Fruit fly (Drosophila melanogaster) whole organism, embryonic: ENCODE data around the gene CG7556.

Experiments
- CG10274 ChIP-seq: fragments of 200-800 bp; sonication (Bioruptor generic); optimal IDR thresholded peaks from 3 replicates; lab custom pipeline; 2017; ENCODE audit warnings: missing biosample characterization, mild to moderate bottlenecking, missing genetic modification characterization
- CG11093 ChIP-seq: fragments of 200-800 bp; sonication (Bioruptor generic); IDR thresholded peaks from 3 replicates; pipeline ENCODE4 v1.3.6; 2022; ENCODE audit warnings: missing biosample characterization, missing genetic modification characterization
- CG11456 ChIP-seq: fragments of 200-800 bp; sonication (Bioruptor generic); IDR thresholded peaks from 3 replicates; pipeline ENCODE4 v1.3.6; 2022; ENCODE audit warnings: missing biosample characterization, missing genetic modification characterization
- CG11504 ChIP-seq: fragments of 200-800 bp; sonication (Bioruptor generic); optimal IDR thresholded peaks from 3 replicates; lab custom pipeline; 2019; ENCODE audit warnings: missing biosample characterization, mild to moderate bottlenecking, missing genetic modification characterization, moderate library complexity
- CG12155 ChIP-seq: fragments of 200-800 bp; sonication (Bioruptor generic); optimal IDR thresholded peaks from 3 replicates; lab custom pipeline; 2016; ENCODE audit warnings: missing biosample characterization, missing genetic modification characterization
- CG12659 ChIP-seq: fragments of 200-800 bp; sonication (Bioruptor generic); optimal IDR thresholded peaks from 3 replicates; lab custom pipeline; 2017; ENCODE audit warnings: mild to moderate bottlenecking, missing biosample characterization, missing genetic modification reagents, missing genetic modification characterization
- CG14860 ChIP-seq: fragments of 200-800 bp; sonication (Bioruptor generic); IDR thresholded peaks from 3 replicates; pipeline ENCODE4 v1.3.6; 2022; ENCODE audit warnings: missing biosample characterization, missing genetic modification characterization; ENCODE audit not compliant: partially characterized antibody
- CG17186 ChIP-seq: fragments of 200-800 bp; sonication (Bioruptor generic); optimal IDR thresholded peaks from 3 replicates; lab custom pipeline; 2017; ENCODE audit warnings: missing biosample characterization, missing genetic modification reagents, missing genetic modification characterization
- CG17361 ChIP-seq: fragments of 200-800 bp; sonication (Bioruptor generic); IDR thresholded peaks from 3 replicates; pipeline ENCODE4 v1.3.6; 2022; ENCODE audit warnings: missing biosample characterization, missing genetic modification characterization
- CG17912 ChIP-seq: fragments of 200-800 bp; sonication (Bioruptor generic); optimal IDR thresholded peaks from 2 replicates; lab custom pipeline; 2018; ENCODE audit warnings: missing biosample characterization, mild to moderate bottlenecking, missing genetic modification characterization
- CG31224 ChIP-seq: fragments of 200-800 bp; sonication (Bioruptor generic); IDR thresholded peaks from 2 replicates; pipeline ENCODE4 v1.3.6; 2022; ENCODE audit warnings: missing biosample characterization, missing genetic modification characterization
- CG34224 ChIP-seq: fragments of 200-800 bp; sonication (Bioruptor generic); IDR thresholded peaks from 3 replicates; pipeline ENCODE4 v1.3.6; 2022; ENCODE audit warnings: missing biosample characterization, missing genetic modification characterization; ENCODE audit not compliant: partially characterized antibody
- CG4282 ChIP-seq: fragments of 200-800 bp; sonication (Bioruptor generic); optimal IDR thresholded peaks from 2 replicates; lab custom pipeline; 2016; ENCODE audit warnings: missing biosample characterization, missing genetic modification characterization
- CG4617 ChIP-seq: fragments of 200-800 bp; sonication (Bioruptor generic); optimal IDR thresholded peaks from 3 replicates; lab custom pipeline; 2016; ENCODE audit warnings: missing biosample characterization, missing genetic modification characterization, borderline replicate concordance
- CG4730 ChIP-seq: fragments of 200-800 bp; sonication (Bioruptor generic); IDR thresholded peaks from 2 replicates; pipeline ENCODE4 v1.3.6; 2022; ENCODE audit warnings: missing biosample characterization, missing genetic modification characterization
- CG6791 ChIP-seq: fragments of 200-800 bp; sonication (Bioruptor generic); IDR thresholded peaks from 3 replicates; pipeline ENCODE4 v1.3.6; 2022; ENCODE audit warnings: missing biosample characterization, missing genetic modification characterization; ENCODE audit not compliant: partially characterized antibody
- CG8290 ChIP-seq, 3 experiments: fragments of 200-800 bp; sonication (Bioruptor generic); optimal IDR thresholded peaks; 2 replicates each; lab custom pipeline; 2016 to 2019; ENCODE audit warnings: missing biosample characterization in 3 of 3, missing genetic modification characterization in 3 of 3, mild to moderate bottlenecking in 2 of 3, moderate library complexity in 1 of 3
- CG9797 ChIP-seq: fragments of 200-800 bp; sonication (Bioruptor generic); optimal IDR thresholded peaks from 3 replicates; lab custom pipeline; 2018; ENCODE audit warnings: missing biosample characterization, mild to moderate bottlenecking, missing genetic modification characterization
- CTCF ChIP-seq: fragments of 200-800 bp; sonication (Bioruptor generic); optimal IDR thresholded peaks from 2 replicates; lab custom pipeline; 2017; ENCODE audit warnings: missing biosample characterization, mild to moderate bottlenecking, missing genetic modification characterization, moderate library complexity
- D19B ChIP-seq: fragments of 200-800 bp; sonication (Bioruptor generic); optimal IDR thresholded peaks from 2 replicates; lab custom pipeline; 2017; ENCODE audit warnings: missing biosample characterization, mild to moderate bottlenecking, missing genetic modification characterization
- Dll ChIP-seq: fragments of 200-800 bp; sonication (Bioruptor generic); IDR thresholded peaks from 4 replicates; pipeline ENCODE4 v1.3.6; 2022; ENCODE audit warnings: missing biosample characterization, missing genetic modification characterization; ENCODE audit not compliant: partially characterized antibody
- Doc3 ChIP-seq: fragments of 200-800 bp; sonication (Bioruptor generic); IDR thresholded peaks from 3 replicates; pipeline ENCODE4 v1.3.6; 2022; ENCODE audit warnings: missing biosample characterization, missing genetic modification characterization; ENCODE audit not compliant: partially characterized antibody
- Dp ChIP-seq: fragments of 200-800 bp; sonication (Bioruptor generic); optimal IDR thresholded peaks from 2 replicates; lab custom pipeline; 2018; ENCODE audit warnings: missing biosample characterization, mild to moderate bottlenecking, missing genetic modification characterization, moderate library complexity
- Dref ChIP-seq: fragments of 200-800 bp; sonication (Bioruptor generic); IDR thresholded peaks from 2 replicates; pipeline ENCODE4 v1.3.6; 2022; ENCODE audit warnings: missing biosample characterization, missing genetic modification characterization
- ERR ChIP-seq: fragments of 200-800 bp; sonication (Bioruptor generic); optimal IDR thresholded peaks from 2 replicates; lab custom pipeline; 2016; ENCODE audit warnings: missing biosample characterization, missing genetic modification characterization
- Ets97D ChIP-seq: fragments of 200-800 bp; sonication (Bioruptor generic); optimal IDR thresholded peaks from 3 replicates; lab custom pipeline; 2016; ENCODE audit warnings: missing biosample characterization, missing genetic modification characterization
- Hr39 ChIP-seq: fragments of >200 bp; optimal IDR thresholded peaks from 2 replicates; lab custom pipeline; 2017
- Lhr ChIP-seq: fragments of 200-800 bp; sonication (Bioruptor generic); optimal IDR thresholded peaks from 3 replicates; lab custom pipeline; 2017; ENCODE audit warnings: mild to moderate bottlenecking, missing biosample characterization, missing genetic modification reagents, missing genetic modification characterization
- MBD-R2 ChIP-seq: fragments of 200-800 bp; sonication (Bioruptor generic); IDR thresholded peaks from 2 replicates; pipeline ENCODE4 v1.3.6; 2022; ENCODE audit warnings: missing biosample characterization, missing genetic modification characterization
- MESR4 ChIP-seq: fragments of 200-800 bp; sonication (Bioruptor generic); optimal IDR thresholded peaks from 2 replicates; lab custom pipeline; 2018; ENCODE audit warnings: missing biosample characterization, mild to moderate bottlenecking, missing genetic modification characterization, moderate library complexity
- Med ChIP-seq: fragments of 200-800 bp; sonication (Bioruptor generic); peaks from one replicate; lab custom pipeline; 2016; ENCODE audit warnings: missing biosample characterization, missing genetic modification characterization, mild to moderate bottlenecking, inconsistent platforms, moderate library complexity
- Mrtf ChIP-seq: fragments of 200-800 bp; sonication (Bioruptor generic); IDR thresholded peaks from 3 replicates; pipeline ENCODE4 v1.3.6; 2022; ENCODE audit warnings: missing biosample characterization, missing genetic modification characterization
- Myb ChIP-seq: fragments of 200-800 bp; sonication (Bioruptor generic); optimal IDR thresholded peaks from 2 replicates; lab custom pipeline; 2016; ENCODE audit warnings: missing biosample characterization, missing genetic modification characterization
- Opbp ChIP-seq: fragments of 200-800 bp; sonication (Bioruptor generic); IDR thresholded peaks from 3 replicates; pipeline ENCODE4 v1.3.6; 2022; ENCODE audit warnings: missing biosample characterization, missing genetic modification characterization; ENCODE audit not compliant: partially characterized antibody
- Sry-δ ChIP-seq: fragments of 200-800 bp; sonication (Bioruptor generic); optimal IDR thresholded peaks from 2 replicates; lab custom pipeline; 2016; ENCODE audit warnings: missing biosample characterization, missing genetic modification characterization
- Tbp ChIP-seq: fragments of >200 bp; optimal IDR thresholded peaks from 2 replicates; lab custom pipeline; 2018; ENCODE audit warnings: missing biosample characterization, missing genetic modification characterization
- az2 ChIP-seq: fragments of 200-800 bp; sonication (Bioruptor generic); optimal IDR thresholded peaks from 3 replicates; lab custom pipeline; 2016; ENCODE audit warnings: missing biosample characterization, missing genetic modification characterization
- chinmo ChIP-seq: fragments of 200-800 bp; sonication (Bioruptor generic); IDR thresholded peaks from 4 replicates; pipeline ENCODE4 v1.3.6; 2022; ENCODE audit warnings: missing biosample characterization, missing genetic modification characterization; ENCODE audit not compliant: partially characterized antibody
- ewg ChIP-seq: fragments of 200-800 bp; sonication (Bioruptor generic); optimal IDR thresholded peaks from 3 replicates; lab custom pipeline; 2017; ENCODE audit warnings: mild to moderate bottlenecking, missing biosample characterization, missing genetic modification reagents, missing genetic modification characterization
- gfzf ChIP-seq: fragments of 200-800 bp; sonication (Bioruptor generic); optimal IDR thresholded peaks from 2 replicates; lab custom pipeline; 2016; ENCODE audit warnings: missing biosample characterization, mild to moderate bottlenecking, missing genetic modification characterization, moderate library complexity
- klu ChIP-seq: fragments of 200-800 bp; sonication (Bioruptor generic); IDR thresholded peaks from 2 replicates; pipeline ENCODE4 v1.3.6; 2022; ENCODE audit warnings: missing biosample characterization, missing genetic modification characterization
- knrl ChIP-seq: fragments of 200-800 bp; sonication (Bioruptor generic); IDR thresholded peaks from 3 replicates; pipeline ENCODE4 v1.3.6; 2022; ENCODE audit warnings: missing biosample characterization, missing genetic modification characterization; ENCODE audit not compliant: partially characterized antibody
- prd ChIP-seq, 3 experiments: fragments of >200 bp in 2 of 3; fragments of 200-800 bp in 1 of 3; sonication (Bioruptor generic) in 1 of 3; optimal IDR thresholded peaks in 2 of 3; IDR thresholded peaks in 1 of 3; 2 replicates in 2 of 3; 3 replicates in 1 of 3; pipeline versions ENCODE4 v1.3.6 to Lab custom; 2017 to 2022; ENCODE audit warnings: missing biosample characterization in 1 of 3, missing genetic modification characterization in 1 of 3
- sens-2 ChIP-seq: fragments of 200-800 bp; sonication (Bioruptor generic); IDR thresholded peaks from 2 replicates; pipeline ENCODE4 v1.3.6; 2022; ENCODE audit warnings: missing biosample characterization, missing genetic modification characterization
- sisA ChIP-seq: fragments of 200-800 bp; sonication (Bioruptor generic); IDR thresholded peaks from 2 replicates; pipeline ENCODE4 v1.3.6; 2022; ENCODE audit warnings: missing biosample characterization, missing genetic modification characterization
- tgo ChIP-seq: fragments of 200-800 bp; sonication (Bioruptor generic); IDR thresholded peaks from 3 replicates; pipeline ENCODE4 v1.3.6; 2022; ENCODE audit warnings: missing biosample characterization, missing genetic modification characterization

The CG7556 gene

DNA sequence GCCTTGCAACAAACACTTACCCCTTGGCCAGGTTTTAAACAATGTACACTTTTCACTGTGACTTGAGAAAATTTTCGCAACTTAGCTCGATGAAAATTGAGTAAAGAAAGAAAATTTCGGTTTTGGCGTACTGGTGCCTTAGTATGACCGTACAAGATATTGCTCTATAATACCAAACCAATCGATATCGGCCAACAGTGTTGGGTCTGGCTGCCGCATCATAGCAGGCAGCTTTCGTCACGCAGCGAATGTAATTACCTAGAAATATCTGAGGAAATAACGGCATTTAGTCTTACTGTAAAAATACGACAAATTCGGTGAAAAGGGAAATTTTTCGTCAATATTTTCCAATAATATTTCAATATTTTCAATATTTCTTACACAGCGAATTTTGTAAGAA lies 28.4 kb upstream of the CG7556 start, which contains the start of gene Ulp1 (continued):
- TF ChIP-seq sisA (GFP tag; lab: Robert Waterston, UW) (no peak), CG17912 (GFP tag; lab: Kevin White, UChicago) (peak; percentile 34), CG4617 (GFP tag; lab: Kevin White, UChicago) (peak; percentile 83), Dll (peak; percentile 43; the same call in 2 of the 4 replicates), CG11456 (GFP tag; lab: Robert Waterston, UW) (0 out of 3 replicates have a peak, but pooled peaks have one; percentile 59), CG11504 (tag; lab: Kevin White, UChicago) (no peak), knrl (GFP tag; lab: Robert Waterston, UW) (peak; percentile 54; the same call in 2 of the 3 replicates), CG6791 (GFP tag; lab: Robert Waterston, UW) (peak; percentile 71), CG12659 (GFP tag; lab: Kevin White, UChicago) (peak; percentile 69), CG17361 (peak; percentile 17; the same call in 1 of the 3 replicates), CG12155 (GFP tag; lab: Kevin White, UChicago) (peak; percentile 3)

DNA sequence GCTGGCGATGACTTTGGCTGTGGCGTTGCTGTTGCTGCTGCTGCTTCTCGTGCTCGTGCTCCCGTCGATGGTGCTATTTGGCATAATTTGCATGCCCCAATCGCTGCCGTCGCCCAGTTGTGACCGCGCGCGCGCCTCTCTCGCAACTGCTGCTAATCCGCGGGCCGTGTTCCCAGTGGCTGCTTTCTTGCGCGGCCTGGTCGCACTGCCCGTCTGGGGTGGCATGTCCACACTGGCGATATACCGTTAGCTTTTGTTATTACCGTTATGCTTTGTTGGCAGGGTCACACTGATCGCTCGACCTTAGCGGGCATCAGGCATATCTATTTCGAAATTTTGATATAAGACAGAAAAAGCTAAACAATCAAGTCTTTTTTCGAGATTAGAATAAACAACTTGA lies 22.0 kb upstream of the CG7556 start, which contains the start of gene CG7990:
CG7990 (minus strand) TSS at position 350 of the 400 bp plus-strand sequence.
- TF ChIP-seq MESR4 (GFP tag; lab: Kevin White, UChicago) (peak; percentile 2), Dref (peak; percentile 44), Dll (peak; percentile 40; the same call in 1 of the 4 replicates), CG10274 (no peak), prd (optimal IDR thresholded peaks at IDR 0.05; lab: Kevin White, UChicago) (no peak), prd (GFP tag; IDR thresholded peaks at IDR 0.05; lab: Robert Waterston, UW) (0 out of 3 replicates have a peak, but pooled peaks have one; percentile 15), MBD-R2 (GFP tag; lab: Robert Waterston, UW) (peak; percentile 38), CG31224 (GFP tag; lab: Robert Waterston, UW) (no peak), Med (GFP tag; lab: Kevin White, UChicago) (peak; percentile 73), CG4730 (GFP tag; lab: Robert Waterston, UW) (no peak), Ets97D (GFP tag; lab: Kevin White, UChicago) (peak; percentile 32), Myb (GFP tag; lab: Kevin White, UChicago) (peak; percentile 78), klu (GFP tag; lab: Robert Waterston, UW) (no peak), gfzf (GFP tag; lab: Kevin White, UChicago) (peak; percentile 75), Doc3 (GFP tag; lab: Robert Waterston, UW) (no peak), Lhr (GFP tag; lab: Kevin White, UChicago) (peak; percentile 26), CG6791 (GFP tag; lab: Robert Waterston, UW) (peak; percentile 36; the same call in 1 of the 3 replicates), Tbp (GFP tag; lab: Kevin White, UChicago) (no peak), ERR (GFP tag; lab: Kevin White, UChicago) (no peak), chinmo (GFP tag; lab: Robert Waterston, UW) (0 out of 4 replicates have a peak, but pooled peaks have one; percentile 29), CG17186 (GFP tag; lab: Kevin White, UChicago) (peak; percentile 27), Hr39 (no peak), tgo (GFP tag; lab: Robert Waterston, UW) (no peak), CG11093 (no peak), knrl (GFP tag; lab: Robert Waterston, UW) (peak; percentile 22; the same call in 1 of the 3 replicates), Opbp (GFP tag; lab: Robert Waterston, UW) (peak; percentile 48; the same call in 1 of the 3 replicates), CG4282 (GFP tag; lab: Kevin White, UChicago) (no peak), ewg (peak; percentile 86), sens-2 (GFP tag; lab: Robert Waterston, UW) (no peak), az2 (no peak), Mrtf (no peak), CG12659 (GFP tag; lab: Kevin White, UChicago) (peak; percentile 27), CTCF (peak; percentile 7), CG8290 (GFP tag; optimal IDR thresholded peaks at IDR 0.05; lab: Kevin White, UChicago) (no peak), CG8290 (tag; optimal IDR thresholded peaks at IDR 0.05; lab: Kevin White, UChicago) (peak in 1 of 2 experiments; percentile 61), D19B (GFP tag; lab: Kevin White, UChicago) (no peak), CG9797 (GFP tag; lab: Kevin White, UChicago) (peak; percentile 66), Dp (GFP tag; lab: Kevin White, UChicago) (peak; percentile 53), CG14860 (GFP tag; lab: Robert Waterston, UW) (0 out of 3 replicates have a peak, but pooled peaks have one; percentile 14), CG34224 (GFP tag; lab: Robert Waterston, UW) (peak; percentile 6; the same call in 1 of the 3 replicates), Sry-δ (peak; percentile 23)
